4 fruit fly cellular contexts compared by ENCODE assay signal in the genomic region with DNA sequence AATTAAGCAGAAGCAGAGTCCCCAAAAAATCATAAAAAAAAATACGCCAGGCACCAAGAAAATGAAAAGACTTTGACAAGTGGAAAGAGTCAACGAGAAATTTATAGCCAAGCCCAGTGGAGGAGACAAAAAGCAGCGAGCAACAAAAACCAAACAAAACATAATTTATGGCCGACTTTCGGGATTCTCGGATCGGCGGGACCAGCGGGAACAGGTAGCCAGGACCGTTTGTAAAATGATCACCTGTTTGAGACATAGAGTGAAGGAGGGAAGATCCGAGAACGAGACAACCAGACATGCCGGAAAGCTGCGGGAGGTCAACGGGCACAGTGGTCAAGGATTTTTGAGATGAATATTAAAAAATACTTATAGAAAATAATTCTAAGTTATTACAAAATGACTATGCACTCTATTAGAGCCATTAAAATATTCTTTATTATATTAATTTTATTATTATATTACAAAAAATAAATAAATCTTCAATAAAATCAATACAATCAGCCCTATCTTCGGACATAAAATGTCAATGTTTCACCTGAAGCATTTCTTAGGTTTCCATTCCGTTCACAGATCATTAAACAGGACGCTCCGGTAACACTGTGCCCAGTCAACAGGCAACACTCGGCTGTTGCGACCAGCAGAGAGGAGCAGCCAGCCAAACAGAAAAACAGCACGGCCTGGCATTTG.
TF ChIP-seq lines count a peak whose summit lies in the region.

No protein-coding gene starts in this region.

- no peak for TF ChIP-seq CTCF in whole organism, embryonic (GFP tag; optimal IDR thresholded peaks at IDR 0.05; lab: Kevin White, UChicago)

TF ChIP-seq in whole organism, embryonic, 481 proteins besides CTCF, POLR2A, EP300 and RAD21 (continues in another document):
- TF ChIP-seq CG14710 (tag; optimal IDR thresholded peaks at IDR 0.05; lab: Kevin White, UChicago) (peak; percentile 61), CG7556 (GFP tag; optimal IDR thresholded peaks at IDR 0.05; lab: Kevin White, UChicago) (peak; percentile 60), da (GFP tag; optimal IDR thresholded peaks at IDR 0.05; lab: Kevin White, UChicago) (no peak), tin (GFP tag; optimal IDR thresholded peaks at IDR 0.05; lab: Kevin White, UChicago) (no peak), yki (optimal IDR thresholded peaks at IDR 0.05; lab: Kevin White, UChicago) (no peak), CG15269 (tag; optimal IDR thresholded peaks at IDR 0.05; lab: Kevin White, UChicago) (peak; percentile 21), NC2β (GFP tag; optimal IDR thresholded peaks at IDR 0.05; lab: Kevin White, UChicago) (no peak), dmrt11E (tag; optimal IDR thresholded peaks at IDR 0.05; lab: Kevin White, UChicago) (peak; percentile 82), seq (GFP tag; IDR thresholded peaks at IDR 0.05; lab: Robert Waterston, UW) (no peak), CG42726 (GFP tag; IDR thresholded peaks at IDR 0.05; lab: Robert Waterston, UW; ENCODE audit: partially characterized antibody) (no peak), CG18599 (GFP tag; optimal IDR thresholded peaks at IDR 0.05; lab: Kevin White, UChicago) (peak; percentile 34), pan (optimal IDR thresholded peaks at IDR 0.05; lab: Kevin White, UChicago) (no peak), pan (GFP tag; optimal IDR thresholded peaks at IDR 0.05 in 1 of 2, IDR thresholded peaks at IDR 0.05 in 1 of 2) (peak in 1 of 2 experiments; percentile 24), CG13424 (tag; optimal IDR thresholded peaks at IDR 0.05; lab: Kevin White, UChicago) (peak; percentile 40), her (GFP tag; optimal IDR thresholded peaks at IDR 0.05; lab: Kevin White, UChicago) (no peak), odd (GFP tag; optimal IDR thresholded peaks at IDR 0.05; lab: Kevin White, UChicago) (peak; percentile 28), usp (GFP tag; optimal IDR thresholded peaks at IDR 0.05; lab: Kevin White, UChicago) (no peak), CG12236 (GFP tag; optimal IDR thresholded peaks at IDR 0.05; lab: Kevin White, UChicago) (no peak), CG34224 (GFP tag; IDR thresholded peaks at IDR 0.05; lab: Robert Waterston, UW; ENCODE audit: partially characterized antibody) (no peak), dpn (GFP tag; optimal IDR thresholded peaks at IDR 0.05; lab: Kevin White, UChicago) (peak in 1 of 2 experiments; percentile 37)

TF ChIP-seq in whole organism, prepupa, 60 proteins besides CTCF, POLR2A, EP300 and RAD21 (continues in another document):
- TF ChIP-seq CG16779 (tag; optimal IDR thresholded peaks at IDR 0.05; lab: Kevin White, UChicago) (peak; percentile 27), eg (GFP tag; IDR thresholded peaks at IDR 0.05; lab: Robert Waterston, UW) (0 out of 3 replicates have a peak, but pooled peaks have one; percentile 35), esn (GFP tag; optimal IDR thresholded peaks at IDR 0.05; lab: Kevin White, UChicago) (peak; percentile 73), Lpt (GFP tag; optimal IDR thresholded peaks at IDR 0.05; lab: Kevin White, UChicago) (peak; percentile 47), spab (GFP tag; optimal IDR thresholded peaks at IDR 0.05; lab: Kevin White, UChicago) (peak; percentile 62), Hr4 (GFP tag; optimal IDR thresholded peaks at IDR 0.05; lab: Kevin White, UChicago) (peak; percentile 58), Blimp-1 (GFP tag; optimal IDR thresholded peaks at IDR 0.05; lab: Kevin White, UChicago) (no peak), salr (GFP tag; optimal IDR thresholded peaks at IDR 0.05; lab: Kevin White, UChicago) (peak in 1 of 2 experiments; percentile 54), fd85E (GFP tag; optimal IDR thresholded peaks at IDR 0.05; lab: Kevin White, UChicago) (no peak), Ets96B (tag; optimal IDR thresholded peaks at IDR 0.05; lab: Kevin White, UChicago) (peak; percentile 73), CG6808 (GFP tag; optimal IDR thresholded peaks at IDR 0.05; lab: Kevin White, UChicago) (peak; percentile 69), CG11294 (GFP tag; IDR thresholded peaks at IDR 0.05; lab: Robert Waterston, UW) (no peak), Eip93F (GFP tag; optimal IDR thresholded peaks at IDR 0.05; lab: Kevin White, UChicago) (peak; percentile 14), dac (GFP tag; optimal IDR thresholded peaks at IDR 0.05; lab: Kevin White, UChicago) (peak; percentile 43), Ets21C (GFP tag; optimal IDR thresholded peaks at IDR 0.05; lab: Kevin White, UChicago) (peak; percentile 16), achi (GFP tag; optimal IDR thresholded peaks at IDR 0.05; lab: Kevin White, UChicago) (peak; percentile 74), acj6 (GFP tag; optimal IDR thresholded peaks at IDR 0.05; lab: Kevin White, UChicago) (peak; percentile 68), dsx (GFP tag; optimal IDR thresholded peaks at IDR 0.05; lab: Kevin White, UChicago; ENCODE audit: poor library complexity, severe bottlenecking) (peak; percentile 60), CG1621 (tag; optimal IDR thresholded peaks at IDR 0.05; lab: Kevin White, UChicago) (peak; percentile 40), CG6163 (GFP tag; IDR thresholded peaks at IDR 0.05; lab: Robert Waterston, UW) (peak; percentile 57; the same call in 2 of the 3 replicates)

TF ChIP-seq in whole organism, pupa, 21 proteins besides CTCF, POLR2A, EP300 and RAD21:
- TF ChIP-seq CG10348 (GFP tag; IDR thresholded peaks at IDR 0.05; lab: Robert Waterston, UW) (no peak), CG8301 (tag; optimal IDR thresholded peaks at IDR 0.05; lab: Kevin White, UChicago) (peak; percentile 69), EcR (GFP tag; optimal IDR thresholded peaks at IDR 0.05; lab: Kevin White, UChicago) (no peak), Snoo (tag; optimal IDR thresholded peaks at IDR 0.05; lab: Kevin White, UChicago) (peak; percentile 68), Ets98B (GFP tag; IDR thresholded peaks at IDR 0.05; lab: Robert Waterston, UW) (no peak), CG4496 (GFP tag; IDR thresholded peaks at IDR 0.05; lab: Robert Waterston, UW) (peak; percentile 61; the same call in 1 of the 3 replicates), fd96Ca (GFP tag; IDR thresholded peaks at IDR 0.05; lab: Robert Waterston, UW) (no peak), CG32121 (GFP tag; IDR thresholded peaks at IDR 0.05; lab: Robert Waterston, UW) (peak; percentile 25; the same call in 1 of the 2 replicates), CG9948 (tag; optimal IDR thresholded peaks at IDR 0.05; lab: Kevin White, UChicago) (peak; percentile 78), gl (tag; optimal IDR thresholded peaks at IDR 0.05; lab: Kevin White, UChicago) (peak; percentile 18), Pif1A (GFP tag; optimal IDR thresholded peaks at IDR 0.05; lab: Kevin White, UChicago) (peak; percentile 39), Pif1B (GFP tag; optimal IDR thresholded peaks at IDR 0.05; lab: Kevin White, UChicago) (peak; percentile 27), CG8159 (tag; optimal IDR thresholded peaks at IDR 0.05; lab: Kevin White, UChicago) (peak; percentile 80), rn (GFP tag; IDR thresholded peaks at IDR 0.05; lab: Robert Waterston, UW) (0 out of 2 replicates have a peak, but pooled peaks have one; percentile 16), CG15710 (tag; optimal IDR thresholded peaks at IDR 0.05; lab: Kevin White, UChicago) (peak; percentile 74), CG14655 (GFP tag; optimal IDR thresholded peaks at IDR 0.05; lab: Kevin White, UChicago) (peak; percentile 80), CG13204 (GFP tag; optimal IDR thresholded peaks at IDR 0.05; lab: Kevin White, UChicago) (peak; percentile 66), D1 (tag; optimal IDR thresholded peaks at IDR 0.05; lab: Kevin White, UChicago) (peak; percentile 20), CG34367 (tag; optimal IDR thresholded peaks at IDR 0.05; lab: Kevin White, UChicago) (peak; percentile 61), CG17806 (tag; optimal IDR thresholded peaks at IDR 0.05; lab: Kevin White, UChicago) (peak; percentile 70), CG12605 (GFP tag; IDR thresholded peaks at IDR 0.05; lab: Robert Waterston, UW) (0 out of 2 replicates have a peak, but pooled peaks have one; percentile 43)

TF ChIP-seq in whole organism, wandering third instar larva, 38 proteins besides CTCF, POLR2A, EP300 and RAD21 (continues in another document):
- TF ChIP-seq Myc (optimal IDR thresholded peaks at IDR 0.05; lab: Kevin White, UChicago) (no peak), jim (GFP tag; optimal IDR thresholded peaks at IDR 0.05; lab: Kevin White, UChicago) (no peak), dl (GFP tag; optimal IDR thresholded peaks at IDR 0.05; lab: Kevin White, UChicago; ENCODE audit: insufficient read depth in 1 of 2, partially characterized antibody in 2 of 2) (no peak), Hnf4 (GFP tag; optimal IDR thresholded peaks at IDR 0.05; lab: Kevin White, UChicago) (no peak), Rel (GFP tag; optimal IDR thresholded peaks at IDR 0.05; lab: Kevin White, UChicago) (no peak), Rel (tag; optimal IDR thresholded peaks at IDR 0.05; lab: Kevin White, UChicago) (no peak), Dif (GFP tag; optimal IDR thresholded peaks at IDR 0.05; lab: Kevin White, UChicago; ENCODE audit: partially characterized antibody) (no peak), Dfd (GFP tag; optimal IDR thresholded peaks at IDR 0.05; lab: Kevin White, UChicago) (no peak), dsf (GFP tag; optimal IDR thresholded peaks at IDR 0.05; lab: Kevin White, UChicago; ENCODE audit: borderline replicate concordance) (no peak), fru (GFP tag; optimal IDR thresholded peaks at IDR 0.05; lab: Kevin White, UChicago) (peak; percentile 71), CG9705 (GFP tag; optimal IDR thresholded peaks at IDR 0.05; lab: Kevin White, UChicago) (no peak), N (GFP tag; optimal IDR thresholded peaks at IDR 0.05; lab: Kevin White, UChicago) (no peak), tai (GFP tag; optimal IDR thresholded peaks at IDR 0.05; lab: Kevin White, UChicago) (no peak), Jra (GFP tag; optimal IDR thresholded peaks at IDR 0.05; lab: Kevin White, UChicago) (no peak), brk (GFP tag; optimal IDR thresholded peaks at IDR 0.05; lab: Kevin White, UChicago) (peak; percentile 70), h (GFP tag; optimal IDR thresholded peaks at IDR 0.05; lab: Kevin White, UChicago) (peak; percentile 62), Sp1 (GFP tag; optimal IDR thresholded peaks at IDR 0.05; lab: Kevin White, UChicago) (peak; percentile 80), Vsx2 (GFP tag; optimal IDR thresholded peaks at IDR 0.05; lab: Kevin White, UChicago; ENCODE audit: partially characterized antibody) (peak; percentile 26), OdsH (GFP tag; optimal IDR thresholded peaks at IDR 0.05; lab: Kevin White, UChicago) (peak; percentile 66), sage (GFP tag; optimal IDR thresholded peaks at IDR 0.05; lab: Kevin White, UChicago) (no peak), rgr (GFP tag; optimal IDR thresholded peaks at IDR 0.05; lab: Kevin White, UChicago) (peak; percentile 63), Hr83 (GFP tag; optimal IDR thresholded peaks at IDR 0.05; lab: Kevin White, UChicago; ENCODE audit: poor library complexity, severe bottlenecking) (no peak), foxo (GFP tag; optimal IDR thresholded peaks at IDR 0.05; lab: Kevin White, UChicago) (peak in 1 of 2 experiments; percentile 82), sv (GFP tag; optimal IDR thresholded peaks at IDR 0.05; lab: Kevin White, UChicago) (no peak), woc (GFP tag; optimal IDR thresholded peaks at IDR 0.05; lab: Kevin White, UChicago) (peak; percentile 34), Hr78 (GFP tag; optimal IDR thresholded peaks at IDR 0.05; lab: Kevin White, UChicago) (no peak)
